Worm (Caenorhabditis elegans) whole organism, midembryonic: ENCODE measurements around the gene K03H1.9.

Experiments
- T22C8.4 ChIP-seq: fragments of 200-800 bp; sonication (Bioruptor generic); IDR thresholded peaks from 2 replicates; pipeline ENCODE4 v1.3.6; 2022; ENCODE audit warnings: missing genetic modification characterization, missing compliant biosample characterization
- flt-1 ChIP-seq: fragments of 200-800 bp; sonication (Bioruptor generic); IDR thresholded peaks from 2 replicates; pipeline ENCODE4 v1.3.6; 2022; ENCODE audit warnings: missing genetic modification characterization, missing compliant biosample characterization
- klf-2 ChIP-seq: fragments of 200-800 bp; sonication (Bioruptor generic); conservative IDR thresholded peaks from 2 replicates; pipeline ENCODE4 v1.3.6; 2022; ENCODE audit warnings: missing genetic modification reagents, missing genetic modification characterization, missing compliant biosample characterization
- med-1 ChIP-seq: sonication (generic microtip); optimal IDR thresholded peaks from 2 replicates; lab custom pipeline; 2017; ENCODE audit warnings: missing genetic modification characterization, mild to moderate bottlenecking, missing compliant biosample characterization, antibody characterized with exemption, missing genetic modification reagents; ENCODE audit not compliant: insufficient read depth
- ref-1 ChIP-seq: fragments of 200-800 bp; sonication (Bioruptor generic); conservative IDR thresholded peaks from 2 replicates; pipeline ENCODE4 v1.3.6; 2022; ENCODE audit warnings: missing genetic modification reagents, missing genetic modification characterization, missing compliant biosample characterization
- tab-1 ChIP-seq: fragments of 200-800 bp; sonication (Bioruptor generic); IDR thresholded peaks from 2 replicates; pipeline ENCODE4 v1.3.6; 2022; ENCODE audit warnings: missing genetic modification characterization, missing compliant biosample characterization

DNA sequence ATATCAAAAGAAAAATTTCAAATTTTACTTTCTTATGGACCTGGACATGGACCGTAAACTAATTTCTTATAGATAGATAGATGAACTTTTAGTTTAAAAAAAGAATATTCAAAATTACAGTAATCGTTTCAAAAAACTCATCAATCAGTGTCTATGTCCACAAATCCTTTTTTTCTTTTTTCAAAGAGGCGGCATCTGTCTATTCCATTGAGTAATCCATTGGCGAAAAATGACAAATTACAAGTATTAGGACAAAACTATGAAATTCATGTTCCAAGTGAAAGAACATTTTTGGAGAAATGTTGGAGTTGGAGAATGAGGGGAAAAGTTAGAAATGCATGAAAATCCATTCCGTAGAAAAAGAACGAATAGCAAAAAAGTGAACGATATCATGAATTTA is 44.3 kb upstream of the K03H1.9 start:
- no peak for TF ChIP-seq ref-1 (GFP tag; lab: Robert Waterston, UW)
- no peak for TF ChIP-seq tab-1 (GFP tag; lab: Robert Waterston, UW)
- no peak for TF ChIP-seq klf-2 (GFP tag; lab: Robert Waterston, UW)
- no peak for TF ChIP-seq T22C8.4 (GFP tag; lab: Robert Waterston, UW)
- no peak for TF ChIP-seq med-1 (GFP tag; lab: Kevin White, UChicago)
- no peak for TF ChIP-seq flt-1 (GFP tag; lab: Robert Waterston, UW)
